Worm (Caenorhabditis elegans): ENCODE results near the gene gpd-3.

DNA sequence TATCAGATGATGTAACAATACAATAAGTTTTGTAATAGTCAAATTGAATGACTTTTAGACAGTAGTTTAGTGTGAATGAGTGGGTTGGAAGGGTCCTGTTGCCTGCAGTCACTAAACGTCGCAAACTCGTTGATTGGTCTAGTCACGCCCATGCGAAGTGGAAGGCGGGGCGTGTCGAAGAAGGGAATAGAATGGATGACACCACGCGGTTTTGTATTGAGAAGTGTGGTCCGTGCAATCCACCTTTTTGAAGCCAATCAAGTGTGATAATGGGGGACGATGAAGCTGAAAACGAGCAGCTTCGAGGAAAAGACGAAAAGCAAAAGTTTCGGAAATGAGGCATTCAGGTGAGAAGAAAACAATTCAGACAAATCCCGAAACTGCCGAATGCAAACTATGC is 42.8 kb downstream of the gpd-3 start, which contains the start of gene ceh-31:
- TF ChIP-seq hmg-4 (GFP tag; optimal IDR thresholded peaks at IDR 0.05) (no peak), ets-7 (tag; optimal IDR thresholded peaks at IDR 0.05) (no peak), hnd-1 (tag; optimal IDR thresholded peaks at IDR 0.05) (no peak), tbx-37 (GFP tag; conservative IDR thresholded peaks at IDR 0.05) (no peak), ama-1 (optimal IDR thresholded peaks at IDR 0.05) (no peak), hmbx-1 (tag; optimal IDR thresholded peaks at IDR 0.05) (no peak), ceh-13 (GFP tag; optimal IDR thresholded peaks at IDR 0.05) (no peak), ceh-36 (tag; optimal IDR thresholded peaks at IDR 0.05) (no peak)
